Worm (Caenorhabditis elegans) whole organism, L2 larva: ENCODE results near the gene pfk-1.2.

Experiments
- C34F6.9 ChIP-seq: fragments of 150-350 bp; optimal IDR thresholded peaks from 2 replicates; lab custom pipeline; 2014; ENCODE audit warnings: missing biosample characterization, missing genetic modification characterization
- F13H6.1 ChIP-seq: sonication (generic microtip); optimal IDR thresholded peaks from 2 replicates; lab custom pipeline; 2016; ENCODE audit warnings: missing genetic modification characterization, missing compliant biosample characterization
- R02D3.7 ChIP-seq: fragments of 150-350 bp; optimal IDR thresholded peaks from 2 replicates; lab custom pipeline; 2014; ENCODE audit warnings: missing biosample characterization, missing genetic modification characterization
- Y55F3AM.14 ChIP-seq: fragments of 200-800 bp; sonication (Bioruptor generic); optimal IDR thresholded peaks from 2 replicates; lab custom pipeline; 2018; ENCODE audit warnings: mild to moderate bottlenecking, missing genetic modification characterization, missing compliant biosample characterization
- ZK546.5 ChIP-seq: sonication (generic microtip); optimal IDR thresholded peaks from 2 replicates; lab custom pipeline; 2017; ENCODE audit warnings: missing biosample characterization, missing genetic modification characterization
- alr-1 ChIP-seq: fragments of 150-350 bp; optimal IDR thresholded peaks from 2 replicates; lab custom pipeline; 2014; ENCODE audit warnings: missing biosample characterization, missing genetic modification characterization
- aly-2 ChIP-seq: fragments of 150-350 bp; optimal IDR thresholded peaks from 2 replicates; lab custom pipeline; 2014; ENCODE audit warnings: missing biosample characterization, missing genetic modification characterization
- ama-1 ChIP-seq: fragments of 150-350 bp; optimal IDR thresholded peaks from 2 replicates; lab custom pipeline; 2018; ENCODE audit warnings: inconsistent platforms
- blmp-1 ChIP-seq: sonication (generic microtip); optimal IDR thresholded peaks from 2 replicates; lab custom pipeline; 2017; ENCODE audit warnings: missing genetic modification characterization, mild to moderate bottlenecking, missing compliant biosample characterization, antibody characterized with exemption, moderate library complexity; ENCODE audit not compliant: insufficient read depth
- ceh-16 ChIP-seq: fragments of 150-350 bp; optimal IDR thresholded peaks from 2 replicates; lab custom pipeline; 2014; ENCODE audit warnings: missing biosample characterization, missing genetic modification characterization
- crh-2 ChIP-seq: sonication (generic microtip); optimal IDR thresholded peaks from 2 replicates; lab custom pipeline; 2017; ENCODE audit warnings: missing biosample characterization, missing genetic modification characterization
- egl-27 ChIP-seq: sonication (generic microtip); optimal IDR thresholded peaks from 3 replicates; lab custom pipeline; 2017; ENCODE audit warnings: missing biosample characterization, missing genetic modification reagents, missing genetic modification characterization
- elt-1 ChIP-seq: fragments of 150-350 bp; optimal IDR thresholded peaks from 2 replicates; lab custom pipeline; 2014; ENCODE audit warnings: missing biosample characterization, missing genetic modification characterization
- fos-1 ChIP-seq: fragments of 150-350 bp; optimal IDR thresholded peaks from 2 replicates; lab custom pipeline; 2014; ENCODE audit warnings: missing biosample characterization, missing genetic modification characterization
- gmeb-1 ChIP-seq: fragments of 150-350 bp; optimal IDR thresholded peaks from 2 replicates; lab custom pipeline; 2014; ENCODE audit warnings: missing biosample characterization, missing genetic modification characterization
- lin-11 ChIP-seq: fragments of 150-350 bp; sonication (generic microtip); optimal IDR thresholded peaks from 2 replicates; lab custom pipeline; 2014; ENCODE audit warnings: missing biosample characterization, missing genetic modification characterization, inconsistent platforms, mixed read lengths
- lin-13 ChIP-seq: fragments of 150-350 bp; optimal IDR thresholded peaks from 2 replicates; lab custom pipeline; 2014; ENCODE audit warnings: missing biosample characterization, missing genetic modification reagents, missing genetic modification characterization
- lin-39 ChIP-seq: fragments of 150-350 bp; optimal IDR thresholded peaks from 2 replicates; lab custom pipeline; 2014; ENCODE audit warnings: missing biosample characterization, missing genetic modification reagents, missing genetic modification characterization
- lsy-2 ChIP-seq, 2 experiments: fragments of 150-350 bp in 1 of 2; sonication (generic microtip) in 1 of 2; optimal IDR thresholded peaks; 2 replicates each; lab custom pipeline; 2014 to 2017; ENCODE audit warnings: missing biosample characterization in 2 of 2, missing genetic modification characterization in 2 of 2
- mab-5 ChIP-seq: fragments of 150-350 bp; optimal IDR thresholded peaks from 2 replicates; lab custom pipeline; 2014; ENCODE audit warnings: missing biosample characterization, missing genetic modification characterization
- mbf-1 ChIP-seq: sonication (generic microtip); optimal IDR thresholded peaks from 2 replicates; lab custom pipeline; 2017; ENCODE audit warnings: missing biosample characterization, missing genetic modification characterization
- mdl-1 ChIP-seq, 2 experiments: fragments of 150-350 bp in 1 of 2; sonication (generic microtip) in 1 of 2; optimal IDR thresholded peaks; 2 replicates each; lab custom pipeline; 2017; ENCODE audit warnings: missing biosample characterization in 2 of 2, missing genetic modification characterization in 2 of 2
- nhr-10 ChIP-seq: sonication (generic microtip); optimal IDR thresholded peaks from 2 replicates; lab custom pipeline; 2017; ENCODE audit warnings: missing biosample characterization, missing genetic modification characterization
- nhr-129 ChIP-seq: fragments of 150-350 bp; optimal IDR thresholded peaks from 2 replicates; lab custom pipeline; 2014; ENCODE audit warnings: missing biosample characterization, missing genetic modification characterization
- nhr-21 ChIP-seq: fragments of 150-350 bp; optimal IDR thresholded peaks from 2 replicates; lab custom pipeline; 2014; ENCODE audit warnings: missing biosample characterization, missing genetic modification characterization
- nhr-23 ChIP-seq: fragments of 150-350 bp; optimal IDR thresholded peaks from 2 replicates; lab custom pipeline; 2014; ENCODE audit warnings: missing biosample characterization, missing genetic modification reagents, missing genetic modification characterization
- nhr-25 ChIP-seq: fragments of 150-350 bp; sonication (generic microtip); optimal IDR thresholded peaks from 3 replicates; lab custom pipeline; 2014; ENCODE audit warnings: missing biosample characterization, missing genetic modification characterization
- nhr-77 ChIP-seq: fragments of 150-350 bp; optimal IDR thresholded peaks from 2 replicates; lab custom pipeline; 2014; ENCODE audit warnings: missing biosample characterization, missing genetic modification characterization
- sem-4 ChIP-seq: fragments of 150-350 bp; optimal IDR thresholded peaks from 2 replicates; lab custom pipeline; 2014; ENCODE audit warnings: missing biosample characterization, missing genetic modification reagents, missing genetic modification characterization
- skn-1 ChIP-seq: sonication (generic microtip); optimal IDR thresholded peaks from 2 replicates; lab custom pipeline; 2017; ENCODE audit warnings: missing biosample characterization, missing genetic modification characterization
- sma-3 ChIP-seq: sonication (generic microtip); optimal IDR thresholded peaks from 2 replicates; lab custom pipeline; 2016; ENCODE audit warnings: missing genetic modification reagents, missing genetic modification characterization, missing compliant biosample characterization
- sma-9 ChIP-seq, 2 experiments: fragments of 150-350 bp in 1 of 2; sonication (generic microtip) in 1 of 2; optimal IDR thresholded peaks; 2 replicates each; lab custom pipeline; 2014 to 2016; ENCODE audit warnings: missing genetic modification characterization in 2 of 2, mild to moderate bottlenecking in 1 of 2, missing biosample characterization in 1 of 2, missing compliant biosample characterization in 1 of 2, missing genetic modification reagents in 1 of 2, moderate library complexity in 1 of 2
- snpc-4 ChIP-seq: fragments of 150-350 bp; optimal IDR thresholded peaks from 2 replicates; lab custom pipeline; 2014; ENCODE audit warnings: missing biosample characterization, missing genetic modification characterization
- unc-55 ChIP-seq: fragments of 150-350 bp; sonication (generic microtip); optimal IDR thresholded peaks from 3 replicates; lab custom pipeline; 2014; ENCODE audit warnings: missing biosample characterization, missing genetic modification reagents, missing genetic modification characterization
- zag-1 ChIP-seq: fragments of 150-350 bp; optimal IDR thresholded peaks from 2 replicates; lab custom pipeline; 2014; ENCODE audit warnings: missing biosample characterization, missing genetic modification characterization
- ztf-1 ChIP-seq: fragments of 200-800 bp; sonication (Bioruptor generic); conservative IDR thresholded peaks from 2 replicates; pipeline ENCODE4 v1.3.6; 2022; ENCODE audit warnings: missing genetic modification characterization, missing compliant biosample characterization
- ztf-11 ChIP-seq: sonication (generic microtip); optimal IDR thresholded peaks from 2 replicates; lab custom pipeline; 2017; ENCODE audit warnings: missing biosample characterization, missing genetic modification characterization
- ztf-4 ChIP-seq: fragments of 150-350 bp; optimal IDR thresholded peaks from 2 replicates; lab custom pipeline; 2014; ENCODE audit warnings: missing biosample characterization, missing genetic modification characterization

pfk-1.2 gene

DNA sequence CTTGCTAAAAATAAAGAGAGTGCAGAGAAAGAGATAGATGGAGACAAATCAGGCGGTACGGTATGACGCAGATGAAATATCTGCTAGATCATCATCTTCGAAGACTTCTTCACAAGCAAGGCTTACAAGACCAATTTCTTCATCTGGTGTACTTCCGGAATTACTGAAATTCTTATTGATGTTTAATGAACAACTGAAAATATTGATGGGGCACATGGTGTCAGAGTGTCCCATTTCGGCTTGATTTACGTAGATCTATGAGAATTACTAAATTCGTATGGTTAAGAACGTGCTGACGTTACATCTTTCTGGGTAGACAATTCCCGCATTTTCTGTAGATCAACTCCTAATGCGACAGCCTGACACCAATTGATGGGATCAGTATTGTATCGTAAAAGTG is 25.1 kb downstream of the pfk-1.2 start:
- no peak for TF ChIP-seq sma-3 (GFP tag; lab: Kevin White, UChicago)

ce11 chrV:9561624-9562179 is 30.1 kb downstream of the pfk-1.2 start, which contains the start of gene rgef-1:
Gene rgef-1, minus strand, starts transcription at chrV:9561674.
- TF ChIP-seq gmeb-1 (tag; lab: Kevin White, UChicago), result no peak
- no peak for TF ChIP-seq alr-1 (tag; lab: Kevin White, UChicago)
- peak; percentile 32 for TF ChIP-seq sem-4 (tag; lab: Kevin White, UChicago)
- no peak for TF ChIP-seq ceh-16 (tag; lab: Kevin White, UChicago)
- TF ChIP-seq elt-1, result no peak
- no peak for TF ChIP-seq ztf-11
- TF ChIP-seq nhr-25 (tag; lab: Kevin White, UChicago), result no peak
- TF ChIP-seq lsy-2 (tag; optimal IDR thresholded peaks at IDR 0.05; lab: Kevin White, UChicago), result peak; percentile 33 to 66
- TF ChIP-seq sma-9 (GFP tag; optimal IDR thresholded peaks at IDR 0.05; lab: Kevin White, UChicago), result peak; percentile 28
- no peak for TF ChIP-seq sma-9 (tag; optimal IDR thresholded peaks at IDR 0.05; lab: Kevin White, UChicago)
- peak; percentile 81 for TF ChIP-seq F13H6.1 (tag; lab: Kevin White, UChicago)
- TF ChIP-seq C34F6.9, result peak; percentile 91
- TF ChIP-seq crh-2 (tag; lab: Kevin White, UChicago), result peak; percentile 76
- no peak for TF ChIP-seq skn-1 (tag; lab: Kevin White, UChicago)
- TF ChIP-seq nhr-10, result no peak
- peak; percentile 56 for TF ChIP-seq nhr-129
- TF ChIP-seq unc-55 (GFP tag; lab: Kevin White, UChicago), result peak; percentile 94
- peak; percentile 85 for TF ChIP-seq zag-1 (tag; lab: Kevin White, UChicago)
- TF ChIP-seq ama-1 (lab: Kevin White, UChicago), result no peak
- TF ChIP-seq lin-13 (GFP tag; lab: Kevin White, UChicago), result peak; percentile 50
- peak; percentile 59 for TF ChIP-seq mab-5
- peak; percentile 53 for TF ChIP-seq Y55F3AM.14 (GFP tag; lab: Kevin White, UChicago)
- TF ChIP-seq lin-11 (tag; lab: Kevin White, UChicago), result peak; percentile 59
- peak; percentile 17 for TF ChIP-seq fos-1 (tag; lab: Kevin White, UChicago)
- peak; percentile 47 to 78 for TF ChIP-seq mdl-1 (tag; optimal IDR thresholded peaks at IDR 0.05; lab: Kevin White, UChicago)
- TF ChIP-seq, all 48 proteins: peak for 15

DNA sequence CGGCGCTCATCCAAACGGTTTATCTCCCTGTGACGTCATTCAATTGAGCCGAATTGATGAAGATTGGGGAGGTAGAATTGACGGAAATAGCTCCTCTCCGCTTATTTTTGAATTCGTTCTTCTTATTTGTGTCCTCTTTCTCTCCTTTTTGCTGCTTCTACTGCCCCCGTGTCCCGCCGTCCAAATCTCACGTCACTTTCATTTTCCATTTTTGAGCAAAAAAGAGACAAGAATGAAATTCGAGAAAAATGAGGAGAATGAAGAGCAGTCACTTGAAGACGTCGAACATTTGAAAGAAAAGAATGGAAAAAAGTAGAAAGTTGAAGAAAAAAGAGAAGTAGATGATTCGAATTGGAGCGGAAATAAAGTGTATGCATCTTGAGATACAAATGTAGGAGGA is 32.0 kb downstream of the pfk-1.2 start:
- TF ChIP-seq mbf-1, result no peak
- TF ChIP-seq skn-1 (tag; lab: Kevin White, UChicago), result no peak
- TF ChIP-seq sma-9 (GFP tag; optimal IDR thresholded peaks at IDR 0.05; lab: Kevin White, UChicago), result peak; percentile 19
- no peak for TF ChIP-seq sma-9 (tag; optimal IDR thresholded peaks at IDR 0.05; lab: Kevin White, UChicago)
- TF ChIP-seq C34F6.9, result peak; percentile 18
- TF ChIP-seq ztf-4, result no peak
- TF ChIP-seq blmp-1, result no peak
- no peak for TF ChIP-seq nhr-77 (tag; lab: Kevin White, UChicago)
- TF ChIP-seq ztf-1 (GFP tag; lab: Robert Waterston, UW), result no peak
- TF ChIP-seq nhr-21, result no peak
- no peak for TF ChIP-seq ZK546.5
- no peak for TF ChIP-seq mdl-1 (tag; optimal IDR thresholded peaks at IDR 0.05; lab: Kevin White, UChicago)
- no peak for TF ChIP-seq gmeb-1 (tag; lab: Kevin White, UChicago)
- TF ChIP-seq snpc-4 (tag; lab: Kevin White, UChicago), result no peak
- TF ChIP-seq egl-27 (tag; lab: Kevin White, UChicago), result no peak
- no peak for TF ChIP-seq crh-2 (tag; lab: Kevin White, UChicago)
- no peak for TF ChIP-seq lin-39 (tag; lab: Kevin White, UChicago)
- no peak for TF ChIP-seq R02D3.7
- no peak for TF ChIP-seq lsy-2 (tag; optimal IDR thresholded peaks at IDR 0.05; lab: Kevin White, UChicago)

DNA sequence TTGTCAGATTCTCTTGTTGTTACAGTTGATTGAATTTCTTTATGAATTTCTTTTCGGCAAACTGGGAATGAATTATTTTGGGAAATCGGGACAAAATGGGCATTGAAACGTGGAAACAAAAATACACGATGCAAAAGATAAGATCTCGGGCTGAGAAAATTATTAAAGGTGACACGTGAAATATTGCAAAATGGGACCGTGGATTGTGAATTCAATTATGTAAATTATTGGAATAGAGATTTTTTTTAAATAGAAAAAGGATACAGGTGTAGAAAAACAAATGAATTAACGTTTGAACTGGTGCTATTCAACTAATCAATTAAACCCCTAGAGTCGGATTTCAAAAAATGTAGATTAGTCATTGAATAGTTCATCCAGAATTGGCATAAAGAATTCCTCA is 37.1 kb downstream of the pfk-1.2 start, which contains the start of gene F25B3.4:
Gene F25B3.4, minus strand, starts transcription at position 101 of the 400 bp plus-strand sequence.
- TF ChIP-seq sma-3 (GFP tag; lab: Kevin White, UChicago), result no peak
- TF ChIP-seq nhr-23 (tag; lab: Kevin White, UChicago), result no peak
- no peak for TF ChIP-seq ztf-11
- TF ChIP-seq R02D3.7, result no peak
- TF ChIP-seq gmeb-1 (tag; lab: Kevin White, UChicago), result no peak
- no peak for TF ChIP-seq fos-1 (tag; lab: Kevin White, UChicago)
- no peak for TF ChIP-seq aly-2
- no peak for TF ChIP-seq snpc-4 (tag; lab: Kevin White, UChicago)
